Worm (Caenorhabditis elegans): ENCODE data around the gene hlh-25.

DNA sequence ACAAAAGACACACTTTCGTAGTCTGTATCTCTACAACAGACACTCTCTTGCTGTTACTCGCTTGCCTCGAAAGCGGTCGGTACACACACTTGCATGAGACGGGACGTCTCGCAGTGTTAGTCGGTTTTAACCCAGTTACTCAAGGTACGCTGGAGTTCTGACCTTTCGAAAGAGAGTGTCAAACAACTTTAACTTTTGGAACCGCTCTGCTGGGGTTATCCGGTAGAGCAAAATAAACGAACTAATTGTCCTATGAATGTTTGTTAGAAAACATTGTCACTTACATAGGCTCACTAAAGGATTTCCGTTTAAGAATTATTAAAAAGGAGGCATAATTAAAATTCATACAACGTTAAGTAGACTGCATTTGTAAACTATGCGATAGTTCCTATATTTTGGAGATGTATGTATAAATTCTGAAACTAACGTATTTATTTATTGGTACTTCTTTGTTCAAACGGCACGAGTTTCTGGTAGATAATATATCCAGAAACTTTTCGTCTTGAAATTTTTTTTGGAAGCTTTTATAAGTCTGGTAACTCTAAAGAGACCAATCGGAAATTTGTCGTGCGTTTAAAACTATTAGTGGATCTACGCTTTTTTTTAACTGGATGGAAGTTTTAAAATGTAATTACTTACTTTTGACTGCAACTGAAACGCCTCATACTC lies 8.6 kb downstream of the hlh-25 start:
- peak; percentile 89 for TF ChIP-seq dao-5 (tag; optimal IDR thresholded peaks at IDR 0.05)
- TF ChIP-seq him-1 (tag; optimal IDR thresholded peaks at IDR 0.05), result peak; percentile 98
- peak; percentile 80 for TF ChIP-seq W03F9.2 (tag; optimal IDR thresholded peaks at IDR 0.05)
